Worm (Caenorhabditis elegans) whole organism, midembryonic: ENCODE data around the gene smex-2.

Experiments used
- flt-1 ChIP-seq: fragments of 200-800 bp; sonication (Bioruptor generic); IDR thresholded peaks from 2 replicates; pipeline ENCODE4 v1.3.6; 2022; ENCODE audit warnings: missing genetic modification characterization, missing compliant biosample characterization
- klf-2 ChIP-seq: fragments of 200-800 bp; sonication (Bioruptor generic); conservative IDR thresholded peaks from 2 replicates; pipeline ENCODE4 v1.3.6; 2022; ENCODE audit warnings: missing genetic modification reagents, missing genetic modification characterization, missing compliant biosample characterization
- ref-1 ChIP-seq: fragments of 200-800 bp; sonication (Bioruptor generic); conservative IDR thresholded peaks from 2 replicates; pipeline ENCODE4 v1.3.6; 2022; ENCODE audit warnings: missing genetic modification reagents, missing genetic modification characterization, missing compliant biosample characterization
- ztf-23 ChIP-seq: fragments of 200-800 bp; sonication (Bioruptor generic); IDR thresholded peaks from 2 replicates; pipeline ENCODE4 v1.3.6; 2022; ENCODE audit warnings: missing genetic modification reagents, missing genetic modification characterization, missing compliant biosample characterization

DNA sequence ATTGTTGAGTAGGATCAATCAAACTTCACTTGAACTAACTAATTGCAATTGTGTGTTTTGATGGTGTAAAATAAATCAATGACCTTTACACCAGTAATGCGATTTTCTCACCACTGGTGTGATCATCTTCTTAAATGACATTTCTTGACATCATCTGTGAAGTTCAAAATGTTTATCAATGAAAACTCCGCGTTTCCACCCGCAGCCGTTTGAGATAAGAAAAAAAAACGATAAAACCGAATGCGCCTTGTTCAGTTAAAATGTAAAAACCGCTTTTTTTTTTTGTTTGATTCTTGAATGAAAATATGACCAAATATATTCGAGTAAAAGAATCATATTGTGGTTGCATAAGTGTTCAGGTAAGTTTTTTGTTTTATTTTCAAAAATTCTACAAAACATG lies 12.3 kb upstream of the smex-2 start, which contains the start of gene Y102A11A.1:
- TF ChIP-seq ref-1 = no peak
- no peak for TF ChIP-seq flt-1 (GFP tag; lab: Robert Waterston, UW)
- TF ChIP-seq klf-2 = no peak
- TF ChIP-seq ztf-23 (GFP tag; lab: Robert Waterston, UW) = no peak
